Worm (Caenorhabditis elegans) whole organism, early embryonic: ENCODE data around the gene arl-8.

Source experiments
- ama-1 ChIP-seq: fragments of 150-350 bp; optimal IDR thresholded peaks from 2 replicates; lab custom pipeline; 2014
- flt-1 ChIP-seq: fragments of 200-800 bp; sonication (Bioruptor generic); IDR thresholded peaks from 2 replicates; pipeline ENCODE4 v1.3.6; 2022; ENCODE audit warnings: missing genetic modification characterization, missing compliant biosample characterization
- hmbx-1 ChIP-seq: sonication (generic microtip); optimal IDR thresholded peaks from 2 replicates; lab custom pipeline; 2016; ENCODE audit warnings: mild to moderate bottlenecking, missing genetic modification characterization, missing compliant biosample characterization

- TF ChIP-seq ama-1 (lab: Kevin White, UChicago) (no peak), flt-1 (GFP tag; lab: Robert Waterston, UW) (peak; percentile 80), hmbx-1 (peak; percentile 25)
These were observed 40.1 kb downstream of the arl-8 start for ce11 chrIV:14838095-14838494.
